Worm (Caenorhabditis elegans): ENCODE results near the gene R09F10.5.

DNA sequence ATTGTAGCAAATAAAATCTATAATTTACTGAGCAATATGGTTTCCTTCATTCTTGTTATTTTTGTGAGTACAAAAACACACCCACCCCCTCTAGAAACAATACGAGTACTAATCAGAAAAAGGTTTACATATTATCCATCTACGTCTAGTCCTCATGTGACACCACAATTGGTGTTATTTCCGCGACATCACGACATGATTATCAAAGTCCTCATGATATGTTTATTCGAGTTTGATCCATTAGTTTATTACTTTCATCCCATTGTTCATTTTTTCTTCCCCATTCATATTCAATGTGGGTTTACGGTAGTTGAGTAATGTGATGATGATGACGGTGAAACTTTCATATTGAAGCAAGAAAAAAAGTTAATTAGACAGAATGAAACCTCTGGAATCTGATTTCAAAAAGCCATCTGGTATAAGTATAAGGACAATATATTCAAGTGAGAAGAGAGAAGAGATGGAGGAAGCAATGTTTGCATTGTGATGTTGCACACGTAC is 46.8 kb upstream of the R09F10.5 start:
- no peak for TF ChIP-seq dao-5 (tag; optimal IDR thresholded peaks at IDR 0.05)
- TF ChIP-seq W03F9.2 (tag; optimal IDR thresholded peaks at IDR 0.05) = no peak
- no peak for TF ChIP-seq him-1 (tag; optimal IDR thresholded peaks at IDR 0.05)

Measured in whole organism, L4/young adult.